Worm (Caenorhabditis elegans): ENCODE results near the gene C25E10.17.

ce11 chrV:9035685-9036084 is 11.7 kb downstream of the C25E10.17 start, which contains the start of gene srsx-34:
- TF ChIP-seq ama-1 (optimal IDR thresholded peaks at IDR 0.05): no peak
- no peak for TF ChIP-seq dmd-4 (tag; optimal IDR thresholded peaks at IDR 0.05; ENCODE audit: borderline replicate concordance)
- TF ChIP-seq dve-1 (tag; optimal IDR thresholded peaks at IDR 0.05): no peak
- no peak for TF ChIP-seq pax-1 (tag; optimal IDR thresholded peaks at IDR 0.05)
- TF ChIP-seq ceh-45 (GFP tag; IDR thresholded peaks at IDR 0.05): no peak
- TF ChIP-seq unc-86 (tag; optimal IDR thresholded peaks at IDR 0.05): no peak
- no peak for TF ChIP-seq ceh-9 (tag; optimal IDR thresholded peaks at IDR 0.05)
- no peak for TF ChIP-seq C38D4.7 (GFP tag; optimal IDR thresholded peaks at IDR 0.05)

Data from whole organism, late embryonic.